Worm (Caenorhabditis elegans) whole organism, young adult: Measurements from ENCODE around the gene W05B10.4.

Source experiments
- B0019.2 ChIP-seq: fragments of 200-800 bp; sonication (Bioruptor generic); conservative IDR thresholded peaks from 2 replicates; pipeline ENCODE4 v1.3.6; 2022; ENCODE audit warnings: missing genetic modification reagents, missing genetic modification characterization, missing compliant biosample characterization
- D2030.7 ChIP-seq: fragments of 200-800 bp; sonication (Bioruptor generic); IDR thresholded peaks from 2 replicates; pipeline ENCODE4 v1.3.6; 2022; ENCODE audit warnings: missing genetic modification reagents, missing genetic modification characterization, missing compliant biosample characterization
- athp-1 ChIP-seq: sonication (generic microtip); optimal IDR thresholded peaks from 2 replicates; lab custom pipeline; 2017; ENCODE audit warnings: mild to moderate bottlenecking, missing genetic modification characterization, missing compliant biosample characterization
- ccch-3 ChIP-seq: fragments of 200-800 bp; sonication (Bioruptor generic); optimal IDR thresholded peaks from 2 replicates; lab custom pipeline; 2018; ENCODE audit warnings: mild to moderate bottlenecking, missing genetic modification characterization, missing compliant biosample characterization
- let-607 ChIP-seq, 2 experiments: fragments of 200-800 bp in 1 of 2; sonication (Bioruptor generic) in 1 of 2; sonication (generic microtip) in 1 of 2; optimal IDR thresholded peaks; 2 replicates each; lab custom pipeline; 2016 to 2018; ENCODE audit warnings: mild to moderate bottlenecking in 2 of 2, missing compliant biosample characterization in 2 of 2, missing genetic modification characterization in 2 of 2, moderate library complexity in 2 of 2, missing genotype in 1 of 2
- lsy-27 ChIP-seq: sonication (generic microtip); optimal IDR thresholded peaks from 2 replicates; lab custom pipeline; 2017; ENCODE audit warnings: missing genetic modification characterization, mild to moderate bottlenecking, missing compliant biosample characterization, antibody characterized with exemption, missing genotype, borderline replicate concordance; ENCODE audit not compliant: insufficient read depth
- madf-8 ChIP-seq: fragments of 200-800 bp; sonication (Bioruptor generic); conservative IDR thresholded peaks from 2 replicates; pipeline ENCODE4 v1.3.6; 2022; ENCODE audit warnings: missing genetic modification reagents, missing genetic modification characterization, missing compliant biosample characterization
- snpc-1.3 ChIP-seq: sonication (generic microtip); optimal IDR thresholded peaks from 2 replicates; lab custom pipeline; 2017; ENCODE audit warnings: missing genetic modification characterization, mild to moderate bottlenecking, missing compliant biosample characterization, antibody characterized with exemption, moderate library complexity, missing genotype, missing genetic modification reagents; ENCODE audit not compliant: insufficient read depth
- snpc-4 ChIP-seq, 5 experiments: fragments of 150-350 bp in 1 of 5; sonication (generic microtip) in 4 of 5; optimal IDR thresholded peaks; 2 replicates each; lab custom pipeline; 2014 to 2018; ENCODE audit warnings: missing genetic modification characterization in 5 of 5, missing biosample characterization in 3 of 5, antibody characterized with exemption in 2 of 5, mild to moderate bottlenecking in 2 of 5, missing compliant biosample characterization in 2 of 5, missing genotype in 2 of 5, moderate library complexity in 2 of 5, missing genetic modification reagents in 1 of 5
- tbx-9 ChIP-seq: sonication (generic microtip); optimal IDR thresholded peaks from 2 replicates; lab custom pipeline; 2016; ENCODE audit warnings: borderline replicate concordance, missing genetic modification characterization, inconsistent platforms, missing compliant biosample characterization
- unc-62 ChIP-seq: fragments of 150-350 bp; optimal IDR thresholded peaks from 2 replicates; lab custom pipeline; 2014; ENCODE audit warnings: missing biosample characterization, missing genetic modification reagents, missing genetic modification characterization

DNA sequence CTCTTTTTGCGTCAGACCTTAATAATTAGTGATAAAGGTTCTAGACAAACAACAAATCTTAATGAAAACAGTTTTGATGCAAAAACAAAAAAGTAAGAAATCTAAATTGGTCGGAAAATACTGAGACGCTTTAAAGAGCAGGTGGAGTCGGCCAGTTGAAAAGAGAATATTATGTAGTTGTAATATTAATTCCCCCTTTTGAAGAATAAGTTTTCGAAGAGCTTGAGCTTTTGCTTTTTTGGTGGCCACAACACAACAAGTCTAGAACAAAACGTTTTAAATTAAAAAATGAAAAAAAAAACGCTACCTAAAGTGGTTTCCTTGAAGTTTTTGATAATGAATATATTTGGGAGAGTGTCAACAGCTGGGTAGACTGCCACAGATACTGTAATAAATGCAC, 48.4 kb downstream of the W05B10.4 start, which contains the start of gene str-178:
- TF ChIP-seq snpc-1.3 (tag; lab: Kevin White, UChicago) (no peak), B0019.2 (GFP tag; lab: Robert Waterston, UW) (no peak), lsy-27 (tag; lab: Kevin White, UChicago) (no peak), snpc-4 (GFP tag; optimal IDR thresholded peaks at IDR 0.05; lab: Kevin White, UChicago) (no peak), snpc-4 (tag; optimal IDR thresholded peaks at IDR 0.05; lab: Kevin White, UChicago) (no peak), unc-62 (GFP tag; lab: Kevin White, UChicago) (no peak), tbx-9 (tag; lab: Kevin White, UChicago) (no peak), D2030.7 (GFP tag; lab: Robert Waterston, UW) (no peak), athp-1 (tag; lab: Kevin White, UChicago) (no peak), madf-8 (no peak), let-607 (tag; optimal IDR thresholded peaks at IDR 0.05; lab: Kevin White, UChicago) (no peak), ccch-3 (GFP tag; lab: Kevin White, UChicago) (no peak)
